Worm (Caenorhabditis elegans): ENCODE measurements around the gene T04C12.33.

T04C12.33 gene

ce11 chrV:11078104-11078724, 26.2 kb downstream of the T04C12.33 start, which contains the start of gene act-2 (continued):
- TF ChIP-seq mes-4 (tag; optimal IDR thresholded peaks at IDR 0.05) (no peak), chd-7 (tag; optimal IDR thresholded peaks at IDR 0.05) (no peak), ceh-100 (GFP tag; IDR thresholded peaks at IDR 0.05) (peak; percentile 64), madf-6 (GFP tag; IDR thresholded peaks at IDR 0.05) (peak; percentile 95), dpff-1 (tag; optimal IDR thresholded peaks at IDR 0.05) (no peak), ztf-25 (GFP tag; IDR thresholded peaks at IDR 0.05) (no peak), atf-7 (tag; optimal IDR thresholded peaks at IDR 0.05) (no peak), dpl-1 (GFP tag; optimal IDR thresholded peaks at IDR 0.05) (peak; percentile 93), cebp-2 (GFP tag; IDR thresholded peaks at IDR 0.05) (no peak), ztf-28 (GFP tag; IDR thresholded peaks at IDR 0.05) (0 out of 2 replicates have a peak, but pooled peaks have one; percentile 54), snpc-3.4 (tag; optimal IDR thresholded peaks at IDR 0.05) (peak; percentile 83), snpc-4 (GFP tag; optimal IDR thresholded peaks at IDR 0.05) (no peak), snpc-4 (tag; optimal IDR thresholded peaks at IDR 0.05) (peak in 3 of 4 experiments; percentile 17 to 56 (median 55)), ceh-79 (tag; optimal IDR thresholded peaks at IDR 0.05) (no peak), lir-1 (GFP tag; conservative IDR thresholded peaks at IDR 0.05) (peak; percentile 59; the same call in 1 of the 2 replicates), nhr-90 (tag; optimal IDR thresholded peaks at IDR 0.05) (no peak), ceh-91 (GFP tag; IDR thresholded peaks at IDR 0.05) (peak; percentile 86), xnd-1 (tag; optimal IDR thresholded peaks at IDR 0.05) (peak; percentile 66), F37B4.10 (GFP tag; IDR thresholded peaks at IDR 0.05) (no peak), zfh-2 (GFP tag; conservative IDR thresholded peaks at IDR 0.05) (no peak), rcor-1 (GFP tag; IDR thresholded peaks at IDR 0.05) (peak; percentile 70), nfya-1 (tag; optimal IDR thresholded peaks at IDR 0.05; ENCODE audit: borderline replicate concordance, insufficient read depth) (no peak), attf-6 (GFP tag; IDR thresholded peaks at IDR 0.05) (peak; percentile 52; the same call in 1 of the 2 replicates), dox-1 (GFP tag; IDR thresholded peaks at IDR 0.05) (peak; percentile 93), bed-1 (GFP tag; IDR thresholded peaks at IDR 0.05) (no peak), athp-1 (tag; optimal IDR thresholded peaks at IDR 0.05) (peak; percentile 22), egl-18 (GFP tag; IDR thresholded peaks at IDR 0.05) (no peak), egrh-3 (GFP tag; IDR thresholded peaks at IDR 0.05) (peak; percentile 44; the same call in 1 of the 2 replicates), akir-1 (GFP tag; optimal IDR thresholded peaks at IDR 0.05) (no peak), ccch-3 (GFP tag; optimal IDR thresholded peaks at IDR 0.05) (no peak), nhr-27 (tag; optimal IDR thresholded peaks at IDR 0.05) (no peak), Y79H2A.3 (GFP tag; conservative IDR thresholded peaks at IDR 0.05) (0 out of 2 replicates have a peak, but pooled peaks have one; percentile 39), ztf-26 (tag; optimal IDR thresholded peaks at IDR 0.05) (peak; percentile 55), nhr-179 (tag; optimal IDR thresholded peaks at IDR 0.05) (no peak), K11D2.4 (GFP tag; IDR thresholded peaks at IDR 0.05) (0 out of 2 replicates have a peak, but pooled peaks have one; percentile 33), nhr-80 (tag; optimal IDR thresholded peaks at IDR 0.05) (peak; percentile 42), hsf-1 (GFP tag; IDR thresholded peaks at IDR 0.05) (peak; percentile 99), let-526 (GFP tag; IDR thresholded peaks at IDR 0.05) (no peak), F57C9.4 (tag; optimal IDR thresholded peaks at IDR 0.05) (no peak), aptf-3 (GFP tag; IDR thresholded peaks at IDR 0.05) (no peak), unc-62 (GFP tag; optimal IDR thresholded peaks at IDR 0.05) (no peak), ets-4 (GFP tag; optimal IDR thresholded peaks at IDR 0.05) (no peak), Y53F4B.3 (GFP tag; IDR thresholded peaks at IDR 0.05) (no peak), Y67H2A.10 (GFP tag; conservative IDR thresholded peaks at IDR 0.05) (no peak), tbp1 (GFP tag; optimal IDR thresholded peaks at IDR 0.05) (peak; percentile 53), ztf-6 (GFP tag; IDR thresholded peaks at IDR 0.05) (no peak), nfyb-1 (GFP tag; IDR thresholded peaks at IDR 0.05) (peak; percentile 76; the same call in 1 of the 2 replicates), nhr-120 (GFP tag; IDR thresholded peaks at IDR 0.05) (no peak), madf-8 (GFP tag; conservative IDR thresholded peaks at IDR 0.05) (peak; percentile 84)
